Fruit fly (Drosophila melanogaster) Kc167 (cell line): Measurements from ENCODE around the gene CG12237.

Experiments used
- Myc ChIP-seq: fragments of >200 bp; optimal IDR thresholded peaks from 2 replicates; lab custom pipeline; 2017; ENCODE audit warnings: missing external identifiers
- Sin3A ChIP-seq: fragments of >200 bp; optimal IDR thresholded peaks from 2 replicates; lab custom pipeline; 2018; ENCODE audit warnings: missing external identifiers
- h ChIP-seq: fragments of >200 bp; optimal IDR thresholded peaks from 3 replicates; lab custom pipeline; 2018; ENCODE audit warnings: missing external identifiers
- insv ChIP-seq: fragments of >200 bp; optimal IDR thresholded peaks from 3 replicates; lab custom pipeline; 2018; ENCODE audit warnings: missing external identifiers
- psq ChIP-seq: fragments of >200 bp; optimal IDR thresholded peaks from 2 replicates; lab custom pipeline; 2017; ENCODE audit warnings: missing external identifiers
- ttk ChIP-seq: sonication (Bioruptor generic); optimal IDR thresholded peaks from 2 replicates; lab custom pipeline; 2017; ENCODE audit warnings: missing external identifiers

CG12237 gene

dm6 chrX:19631365-19631832, 11.3 kb downstream of the CG12237 start:
- TF ChIP-seq ttk (no peak), Sin3A (lab: Kevin White, UChicago) (no peak)

dm6 chrX:19625405-19625804, 17.3 kb downstream of the CG12237 start, which contains the start of gene CG14212:
CG14212 (plus strand) TSS chrX:19625705.
- TF ChIP-seq ttk: no peak
- no peak for TF ChIP-seq insv (lab: Kevin White, UChicago)
- TF ChIP-seq Myc (lab: Kevin White, UChicago): no peak
- no peak for TF ChIP-seq Sin3A (lab: Kevin White, UChicago)
- no peak for TF ChIP-seq psq (lab: Kevin White, UChicago)
- no peak for TF ChIP-seq h (lab: Kevin White, UChicago)

DNA sequence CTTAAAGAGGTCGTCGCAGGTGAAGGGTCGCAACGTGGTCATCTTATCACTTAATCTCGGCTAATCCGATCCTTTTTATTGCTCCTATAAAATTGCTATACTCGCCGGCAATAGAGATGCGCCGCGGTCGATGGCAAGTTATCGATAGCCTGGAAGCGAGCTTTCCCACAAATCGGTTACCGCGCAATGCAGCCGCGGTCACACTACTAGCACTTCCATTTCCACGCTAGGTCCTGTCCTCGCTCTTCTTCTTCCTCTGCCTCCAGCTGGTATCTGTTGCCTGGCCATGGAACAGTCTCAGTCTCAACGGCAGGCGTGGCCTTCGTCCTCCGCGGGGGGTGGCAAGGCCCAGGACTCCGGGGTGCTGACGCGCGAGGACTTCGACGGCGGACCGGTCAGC, 19.7 kb downstream of the CG12237 start, which contains the start of the genes Naa20A and MKP-4:
TSS of gene Naa20A (minus strand) at position 151 of the 400 bp plus-strand sequence.
TSS of gene MKP-4 (plus strand) at position 191 of the 400 bp plus-strand sequence.
- TF ChIP-seq Myc (lab: Kevin White, UChicago) (no peak), psq (lab: Kevin White, UChicago) (no peak), insv (lab: Kevin White, UChicago) (no peak), Sin3A (lab: Kevin White, UChicago) (no peak), ttk (no peak), h (lab: Kevin White, UChicago) (no peak)

dm6 chrX:19621145-19621544, 21.5 kb downstream of the CG12237 start, which contains the start of gene CG14221:
CG14221 (minus strand) TSS chrX:19621245.
- TF ChIP-seq h (lab: Kevin White, UChicago) (no peak), Myc (lab: Kevin White, UChicago) (no peak), psq (lab: Kevin White, UChicago) (no peak), ttk (no peak), insv (lab: Kevin White, UChicago) (no peak), Sin3A (lab: Kevin White, UChicago) (no peak)

DNA sequence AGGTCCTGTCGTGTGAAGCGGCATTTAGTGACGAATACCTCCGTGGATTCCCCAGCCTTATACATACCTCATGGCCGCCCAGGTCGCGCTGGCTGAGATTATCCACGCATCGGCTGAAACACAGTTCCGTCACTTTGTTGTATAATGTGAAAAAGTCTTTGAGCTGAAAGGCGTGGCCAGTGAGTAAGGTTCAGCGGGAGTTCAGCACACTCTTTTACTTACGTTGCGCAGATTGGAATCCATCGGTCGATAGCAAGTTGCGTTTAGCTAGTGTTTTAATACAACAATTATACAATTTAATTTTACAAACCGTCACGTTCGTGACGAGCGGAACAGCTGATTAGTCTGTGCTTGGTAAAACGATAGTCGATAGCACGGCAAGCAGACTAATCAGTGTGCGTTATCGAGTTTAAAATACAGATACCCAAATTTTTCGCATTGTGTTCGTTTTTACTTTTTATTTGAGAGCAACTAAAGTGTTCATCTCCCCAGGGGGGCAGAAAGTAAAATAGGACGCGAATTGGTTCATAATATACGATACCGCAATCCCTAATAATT, 24.4 kb downstream of the CG12237 start, which contains the start of the genes Pstk and Tim9b:
TSS of gene Pstk (minus strand) at position 355 of the 558 bp plus-strand sequence.
TSS of gene Tim9b (minus strand) at position 355 of the 558 bp plus-strand sequence.
- no peak for TF ChIP-seq h (lab: Kevin White, UChicago)
- TF ChIP-seq ttk: no peak

DNA sequence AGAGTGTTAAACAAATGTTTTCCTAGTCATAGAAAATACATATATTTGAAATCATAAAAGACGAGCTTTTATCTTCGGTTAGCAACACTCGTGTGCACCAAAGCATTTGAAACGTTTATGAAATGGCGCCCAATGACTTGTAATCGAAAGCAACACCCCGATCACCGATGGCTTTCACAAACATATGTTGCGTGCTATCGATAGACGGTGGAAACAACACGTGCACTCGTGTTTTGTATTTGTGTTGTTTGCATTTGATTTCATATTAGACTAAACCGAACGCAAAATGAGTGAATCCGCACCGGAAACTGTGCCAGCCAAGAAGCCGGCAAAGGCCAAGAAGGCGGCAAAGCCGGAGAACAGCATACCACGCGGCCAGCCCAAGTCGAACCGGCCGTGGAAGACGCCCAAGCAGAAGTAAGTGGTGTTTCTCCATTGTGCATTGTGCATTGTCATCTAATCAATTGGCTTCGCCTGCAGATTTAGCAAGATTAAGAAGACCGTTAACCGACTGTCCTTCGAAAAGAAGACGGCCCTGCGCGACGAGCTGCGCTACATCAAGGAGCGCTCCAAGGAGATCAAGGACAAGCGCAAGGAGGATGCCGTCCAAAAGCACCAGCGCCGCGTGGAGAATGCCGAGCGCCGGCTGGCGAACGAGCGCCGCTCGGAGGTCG, 26.5 kb downstream of the CG12237 start, which contains the start of gene CG14210:
TSS of gene CG14210 (plus strand) at position 207 of the 674 bp plus-strand sequence.
- TF ChIP-seq Myc (lab: Kevin White, UChicago) (no peak), insv (lab: Kevin White, UChicago) (no peak), ttk (no peak), h (lab: Kevin White, UChicago) (no peak), Sin3A (lab: Kevin White, UChicago) (no peak), psq (lab: Kevin White, UChicago) (no peak)

- TF ChIP-seq ttk (no peak), insv (lab: Kevin White, UChicago) (no peak), psq (lab: Kevin White, UChicago) (no peak), h (lab: Kevin White, UChicago) (no peak), Sin3A (lab: Kevin White, UChicago) (no peak), Myc (lab: Kevin White, UChicago) (no peak)
Observed at dm6 chrX:19613473-19613872, 29.2 kb downstream of the CG12237 start.

DNA sequence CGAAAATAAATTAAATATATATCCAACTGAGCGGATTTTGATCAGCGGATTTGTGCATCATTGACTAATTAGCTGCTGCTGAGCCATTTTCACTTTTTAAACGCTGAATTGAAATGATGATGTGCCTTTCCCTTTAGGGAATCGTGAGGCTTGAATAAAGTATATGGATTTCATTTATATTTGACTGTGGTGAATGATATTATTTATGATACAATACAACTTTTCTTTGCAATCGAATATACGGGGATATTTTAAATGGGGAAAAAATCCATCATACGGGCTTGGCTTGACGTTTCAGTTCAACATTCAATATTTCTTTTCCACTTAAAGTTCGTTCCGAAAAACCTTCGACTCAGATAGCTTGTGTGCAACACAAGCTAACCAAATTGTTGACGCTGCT, 31.4 kb downstream of the CG12237 start, which contains the start of the genes Shawn and Tyler:
TSS of gene Shawn (plus strand) at position 301 of the 400 bp plus-strand sequence.
TSS of gene Tyler (plus strand) at position 301 of the 400 bp plus-strand sequence.
- TF ChIP-seq Myc (lab: Kevin White, UChicago) (no peak), Sin3A (lab: Kevin White, UChicago) (no peak), psq (lab: Kevin White, UChicago) (no peak), ttk (no peak), insv (lab: Kevin White, UChicago) (no peak), h (lab: Kevin White, UChicago) (no peak)

- TF ChIP-seq psq (lab: Kevin White, UChicago) (no peak), Sin3A (lab: Kevin White, UChicago) (no peak), ttk (no peak), h (lab: Kevin White, UChicago) (no peak), Myc (lab: Kevin White, UChicago) (no peak), insv (lab: Kevin White, UChicago) (no peak)
Observed at dm6 chrX:19608042-19608609, 34.5 kb downstream of the CG12237 start.

DNA sequence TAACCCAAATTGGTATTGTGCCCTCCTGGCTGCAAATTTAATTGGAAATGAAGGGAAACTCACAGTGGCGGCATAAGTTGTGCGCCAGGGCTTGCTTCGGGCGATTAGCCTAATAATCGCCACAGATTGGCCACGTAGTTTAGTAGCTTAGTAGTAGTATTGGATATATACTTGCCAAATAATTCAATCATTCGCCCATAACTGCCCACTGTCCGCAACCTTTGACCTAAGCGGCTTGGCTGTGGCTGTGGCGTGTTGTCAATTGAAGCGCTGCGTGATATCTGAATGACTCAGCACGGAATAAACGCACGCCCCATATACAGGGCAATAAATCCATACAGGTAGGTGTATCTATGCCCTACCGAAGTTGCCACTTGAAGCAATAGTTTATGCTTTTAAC, 35.7 kb downstream of the CG12237 start:
- TF ChIP-seq psq (lab: Kevin White, UChicago) (no peak), insv (lab: Kevin White, UChicago) (no peak), Myc (lab: Kevin White, UChicago) (no peak), ttk (no peak), h (lab: Kevin White, UChicago) (no peak), Sin3A (lab: Kevin White, UChicago) (no peak)

dm6 chrX:19606558-19606957, 36.1 kb downstream of the CG12237 start:
- TF ChIP-seq Myc (lab: Kevin White, UChicago) (no peak), ttk (no peak), psq (lab: Kevin White, UChicago) (no peak), Sin3A (lab: Kevin White, UChicago) (no peak), h (lab: Kevin White, UChicago) (no peak), insv (lab: Kevin White, UChicago) (no peak)
